Worm (Caenorhabditis elegans) whole organism, midembryonic: ENCODE measurements around the gene fip-7.

Source experiments
- flt-1 ChIP-seq: fragments of 200-800 bp; sonication (Bioruptor generic); IDR thresholded peaks from 2 replicates; pipeline ENCODE4 v1.3.6; 2022; ENCODE audit warnings: missing genetic modification characterization, missing compliant biosample characterization
- klf-2 ChIP-seq: fragments of 200-800 bp; sonication (Bioruptor generic); conservative IDR thresholded peaks from 2 replicates; pipeline ENCODE4 v1.3.6; 2022; ENCODE audit warnings: missing genetic modification reagents, missing genetic modification characterization, missing compliant biosample characterization
- med-1 ChIP-seq: sonication (generic microtip); optimal IDR thresholded peaks from 2 replicates; lab custom pipeline; 2017; ENCODE audit warnings: missing genetic modification characterization, mild to moderate bottlenecking, missing compliant biosample characterization, antibody characterized with exemption, missing genetic modification reagents; ENCODE audit not compliant: insufficient read depth
- ref-1 ChIP-seq: fragments of 200-800 bp; sonication (Bioruptor generic); conservative IDR thresholded peaks from 2 replicates; pipeline ENCODE4 v1.3.6; 2022; ENCODE audit warnings: missing genetic modification reagents, missing genetic modification characterization, missing compliant biosample characterization
- tab-1 ChIP-seq: fragments of 200-800 bp; sonication (Bioruptor generic); IDR thresholded peaks from 2 replicates; pipeline ENCODE4 v1.3.6; 2022; ENCODE audit warnings: missing genetic modification characterization, missing compliant biosample characterization
- ztf-29 ChIP-seq: fragments of 200-800 bp; sonication (Bioruptor generic); IDR thresholded peaks from 2 replicates; pipeline ENCODE4 v1.3.6; 2022; ENCODE audit warnings: missing genetic modification reagents, missing genetic modification characterization, missing compliant biosample characterization

DNA sequence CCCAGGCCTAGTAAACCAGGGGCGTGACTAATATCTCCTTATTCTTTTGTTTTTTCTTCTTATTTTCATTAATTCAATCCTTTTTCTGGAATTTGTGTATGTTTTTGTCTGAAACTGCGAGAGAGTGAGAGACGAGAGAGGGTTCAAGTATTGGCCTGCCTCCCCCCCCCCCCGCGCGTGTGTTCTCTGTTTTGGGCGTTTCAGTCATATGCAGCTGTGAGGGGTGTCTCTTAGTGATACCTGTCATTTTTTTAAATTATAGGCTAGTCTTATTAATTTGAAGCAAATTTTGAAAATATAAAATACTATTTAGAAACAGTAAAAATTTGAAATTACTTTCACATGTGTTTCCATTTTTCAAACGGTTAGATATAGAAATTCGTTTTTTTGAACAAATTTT lies 33.5 kb downstream of the fip-7 start:
- TF ChIP-seq ztf-29 = no peak
- no peak for TF ChIP-seq med-1 (GFP tag; lab: Kevin White, UChicago)
- TF ChIP-seq tab-1 (GFP tag; lab: Robert Waterston, UW) = no peak
- TF ChIP-seq ref-1 (GFP tag; lab: Robert Waterston, UW) = no peak
- no peak for TF ChIP-seq klf-2 (GFP tag; lab: Robert Waterston, UW)
- TF ChIP-seq flt-1 (GFP tag; lab: Robert Waterston, UW) = no peak
